Fruit fly (Drosophila melanogaster) whole organism, prepupa: Measurements from ENCODE around the gene PGRP-SA.

Experiments used
- Hr39 ChIP-seq: fragments of 200-800 bp; sonication (Bioruptor generic); optimal IDR thresholded peaks from 2 replicates; lab custom pipeline; 2016; ENCODE audit warnings: missing biosample characterization, missing genetic modification characterization
- Smox ChIP-seq: fragments of 200-800 bp; sonication (Bioruptor generic); optimal IDR thresholded peaks from 3 replicates; lab custom pipeline; 2016; ENCODE audit warnings: missing biosample characterization, missing genetic modification characterization

DNA sequence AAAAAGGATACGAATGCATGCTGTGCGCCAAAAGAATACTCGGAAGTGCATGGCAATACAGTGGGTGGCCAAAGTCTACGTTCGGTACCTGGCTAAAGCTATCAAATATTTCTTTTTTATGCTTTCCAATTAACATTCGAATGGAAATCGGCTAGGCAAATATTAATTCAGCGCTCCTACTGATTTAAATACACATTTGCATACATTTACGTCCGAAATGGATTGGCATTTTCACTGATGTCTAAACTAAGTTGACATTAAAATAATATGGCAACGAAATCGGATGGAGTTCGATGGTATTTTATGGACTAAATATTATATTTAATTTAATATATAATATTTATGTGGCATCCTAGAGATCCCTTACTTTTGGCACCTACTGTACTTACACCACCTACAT is 18.9 kb upstream of the PGRP-SA start:
- TF ChIP-seq Hr39 (GFP tag; lab: Kevin White, UChicago), result peak; percentile 19
- no peak for TF ChIP-seq Smox
